Worm (Caenorhabditis elegans): ENCODE results near the gene lgc-23.

Gene lgc-23

ce11 chrX:12036114-12036513, 28.9 kb upstream of the lgc-23 start:
- no peak for TF ChIP-seq gmeb-1 (tag; optimal IDR thresholded peaks at IDR 0.05)
- TF ChIP-seq nhr-77 (tag; optimal IDR thresholded peaks at IDR 0.05) = no peak
- no peak for TF ChIP-seq mab-5 (tag; optimal IDR thresholded peaks at IDR 0.05)
- TF ChIP-seq ama-1 (optimal IDR thresholded peaks at IDR 0.05) = no peak
- TF ChIP-seq aly-2 (tag; optimal IDR thresholded peaks at IDR 0.05) = no peak
- TF ChIP-seq nhr-6 (tag; optimal IDR thresholded peaks at IDR 0.05) = no peak
- no peak for TF ChIP-seq mdl-1 (tag; optimal IDR thresholded peaks at IDR 0.05)
- TF ChIP-seq nhr-129 (tag; optimal IDR thresholded peaks at IDR 0.05) = no peak
- TF ChIP-seq zag-1 (tag; optimal IDR thresholded peaks at IDR 0.05) = no peak
- no peak for TF ChIP-seq Y55F3AM.14 (GFP tag; optimal IDR thresholded peaks at IDR 0.05)
- no peak for TF ChIP-seq alr-1 (tag; optimal IDR thresholded peaks at IDR 0.05)
- TF ChIP-seq sma-3 (GFP tag; optimal IDR thresholded peaks at IDR 0.05) = no peak
- no peak for TF ChIP-seq nhr-12 (tag; optimal IDR thresholded peaks at IDR 0.05)
- no peak for TF ChIP-seq lin-13 (GFP tag; optimal IDR thresholded peaks at IDR 0.05)
- TF ChIP-seq unc-55 (GFP tag; optimal IDR thresholded peaks at IDR 0.05) = no peak
- no peak for TF ChIP-seq ztf-1 (GFP tag; conservative IDR thresholded peaks at IDR 0.05)
- no peak for TF ChIP-seq nhr-10 (tag; optimal IDR thresholded peaks at IDR 0.05)
- TF ChIP-seq snpc-4 (tag; optimal IDR thresholded peaks at IDR 0.05) = no peak

ce11 chrX:12037978-12038377, 27.0 kb upstream of the lgc-23 start:
- TF ChIP-seq zag-1 (tag; optimal IDR thresholded peaks at IDR 0.05) (no peak), nhr-6 (tag; optimal IDR thresholded peaks at IDR 0.05) (no peak), F13H6.1 (tag; optimal IDR thresholded peaks at IDR 0.05) (no peak), skn-1 (tag; optimal IDR thresholded peaks at IDR 0.05) (no peak), lsy-2 (tag; optimal IDR thresholded peaks at IDR 0.05) (no peak), egl-27 (tag; optimal IDR thresholded peaks at IDR 0.05) (no peak), ztf-1 (GFP tag; conservative IDR thresholded peaks at IDR 0.05) (no peak), peb-1 (tag; optimal IDR thresholded peaks at IDR 0.05) (no peak), ceh-16 (tag; optimal IDR thresholded peaks at IDR 0.05) (no peak), sma-3 (GFP tag; optimal IDR thresholded peaks at IDR 0.05) (no peak), mab-5 (tag; optimal IDR thresholded peaks at IDR 0.05) (no peak), blmp-1 (tag; optimal IDR thresholded peaks at IDR 0.05; ENCODE audit: insufficient read depth) (no peak), fos-1 (tag; optimal IDR thresholded peaks at IDR 0.05) (no peak), unc-39 (tag; optimal IDR thresholded peaks at IDR 0.05) (no peak), ama-1 (optimal IDR thresholded peaks at IDR 0.05) (no peak), elt-1 (tag; optimal IDR thresholded peaks at IDR 0.05) (no peak), ztf-4 (tag; optimal IDR thresholded peaks at IDR 0.05) (no peak), crh-2 (tag; optimal IDR thresholded peaks at IDR 0.05) (no peak), snpc-4 (tag; optimal IDR thresholded peaks at IDR 0.05) (no peak), dmd-4 (tag; optimal IDR thresholded peaks at IDR 0.05) (no peak)

- TF ChIP-seq nhr-23 (tag; optimal IDR thresholded peaks at IDR 0.05) (no peak), lin-39 (tag; optimal IDR thresholded peaks at IDR 0.05) (no peak), ztf-1 (GFP tag; conservative IDR thresholded peaks at IDR 0.05) (no peak), ceh-82 (tag; optimal IDR thresholded peaks at IDR 0.05) (no peak), crh-2 (tag; optimal IDR thresholded peaks at IDR 0.05) (no peak), nhr-6 (tag; optimal IDR thresholded peaks at IDR 0.05) (no peak), mab-5 (tag; optimal IDR thresholded peaks at IDR 0.05) (peak; percentile 87), C34F6.9 (tag; optimal IDR thresholded peaks at IDR 0.05) (peak; percentile 22), nhr-129 (tag; optimal IDR thresholded peaks at IDR 0.05) (no peak), R02D3.7 (tag; optimal IDR thresholded peaks at IDR 0.05) (no peak), unc-39 (tag; optimal IDR thresholded peaks at IDR 0.05) (no peak), lin-11 (tag; optimal IDR thresholded peaks at IDR 0.05) (no peak), nhr-237 (tag; optimal IDR thresholded peaks at IDR 0.05) (no peak), sem-4 (tag; optimal IDR thresholded peaks at IDR 0.05) (no peak), lin-13 (GFP tag; optimal IDR thresholded peaks at IDR 0.05) (no peak), unc-55 (GFP tag; optimal IDR thresholded peaks at IDR 0.05) (peak; percentile 66), mdl-1 (tag; optimal IDR thresholded peaks at IDR 0.05) (no peak)
Measured at ce11 chrX:12038728-12039127, 26.3 kb upstream of the lgc-23 start.

ce11 chrX:12056973-12057372, 8.0 kb upstream of the lgc-23 start, which contains the start of gene B0198.3:
Gene B0198.3, minus strand, starts transcription at chrX:12057073.
- TF ChIP-seq C34F6.9 (tag; optimal IDR thresholded peaks at IDR 0.05) (no peak), blmp-1 (tag; optimal IDR thresholded peaks at IDR 0.05; ENCODE audit: insufficient read depth) (no peak)
